Fruit fly (Drosophila melanogaster) whole organism: ENCODE data around the gene CG6287.

Experiments used
- CG8478 ChIP-seq: fragments of >200 bp; optimal IDR thresholded peaks from 2 replicates; lab custom pipeline; 2018; ENCODE audit warnings: inconsistent platforms
- Dll ChIP-seq: fragments of >200 bp; optimal IDR thresholded peaks from 2 replicates; lab custom pipeline; 2017
- EcR ChIP-seq, 2 experiments: fragments of >200 bp; optimal IDR thresholded peaks; 2 replicates each; lab custom pipeline; 2017; ENCODE audit warnings: missing biosample characterization in 2 of 2, missing genetic modification characterization in 2 of 2, missing genetic modification reagents in 2 of 2
- pan ChIP-seq: fragments of >200 bp; optimal IDR thresholded peaks from 2 replicates; lab custom pipeline; 2017
- psq ChIP-seq: fragments of >200 bp; optimal IDR thresholded peaks from 2 replicates; lab custom pipeline; 2017
- usp ChIP-seq: fragments of >200 bp; optimal IDR thresholded peaks from 2 replicates; lab custom pipeline; 2017; ENCODE audit warnings: missing biosample characterization, missing genetic modification characterization, mixed read lengths

The CG6287 gene

dm6 chr2L:11155166-11155958 is at the start of gene CG6287:
CG6287 (minus strand) TSS chr2L:11155721.
- TF ChIP-seq Dll (lab: Kevin White, UChicago), result peak; percentile 97
- TF ChIP-seq EcR (GFP tag; optimal IDR thresholded peaks at IDR 0.05; lab: Kevin White, UChicago), result peak; percentile 89 to 96
- TF ChIP-seq pan (lab: Kevin White, UChicago), result peak; percentile 46
- TF ChIP-seq psq (lab: Kevin White, UChicago), result no peak
- no peak for TF ChIP-seq usp

- TF ChIP-seq Dll (lab: Kevin White, UChicago), result no peak
- TF ChIP-seq pan (lab: Kevin White, UChicago), result no peak
- no peak for TF ChIP-seq usp
- no peak for TF ChIP-seq CG8478 (lab: Kevin White, UChicago)
- no peak for TF ChIP-seq EcR (GFP tag; optimal IDR thresholded peaks at IDR 0.05; lab: Kevin White, UChicago)
- no peak for TF ChIP-seq psq (lab: Kevin White, UChicago)
Observed at dm6 chr2L:11203494-11204010, 48.0 kb upstream of the CG6287 start, which contains the start of gene Ca-beta. Ca-beta (minus strand) TSS chr2L:11203544.

- TF ChIP-seq CG8478 (lab: Kevin White, UChicago) (no peak), psq (lab: Kevin White, UChicago) (no peak), Dll (lab: Kevin White, UChicago) (no peak), EcR (GFP tag; optimal IDR thresholded peaks at IDR 0.05; lab: Kevin White, UChicago) (no peak), usp (no peak), pan (lab: Kevin White, UChicago) (no peak)
Observed at dm6 chr2L:11200734-11201133, 45.2 kb upstream of the CG6287 start.

dm6 chr2L:11199068-11199467 is 43.5 kb upstream of the CG6287 start:
- TF ChIP-seq EcR (GFP tag; optimal IDR thresholded peaks at IDR 0.05; lab: Kevin White, UChicago) (no peak), Dll (lab: Kevin White, UChicago) (no peak), pan (lab: Kevin White, UChicago) (no peak), usp (no peak), CG8478 (lab: Kevin White, UChicago) (no peak), psq (lab: Kevin White, UChicago) (no peak)

- no peak for TF ChIP-seq pan (lab: Kevin White, UChicago)
- TF ChIP-seq Dll (lab: Kevin White, UChicago), result no peak
- no peak for TF ChIP-seq psq (lab: Kevin White, UChicago)
- no peak for TF ChIP-seq EcR (GFP tag; optimal IDR thresholded peaks at IDR 0.05; lab: Kevin White, UChicago)
- TF ChIP-seq usp, result no peak
- no peak for TF ChIP-seq CG8478 (lab: Kevin White, UChicago)
Observed at dm6 chr2L:11196781-11197180, 41.3 kb upstream of the CG6287 start.

dm6 chr2L:11196219-11196618 is 40.7 kb upstream of the CG6287 start:
- TF ChIP-seq pan (lab: Kevin White, UChicago) (no peak), usp (no peak), Dll (lab: Kevin White, UChicago) (no peak), CG8478 (lab: Kevin White, UChicago) (no peak), psq (lab: Kevin White, UChicago) (no peak), EcR (GFP tag; optimal IDR thresholded peaks at IDR 0.05; lab: Kevin White, UChicago) (no peak)

dm6 chr2L:11192691-11193090 is 37.2 kb upstream of the CG6287 start:
- TF ChIP-seq psq (lab: Kevin White, UChicago) (no peak), pan (lab: Kevin White, UChicago) (no peak), EcR (GFP tag; optimal IDR thresholded peaks at IDR 0.05; lab: Kevin White, UChicago) (no peak), Dll (lab: Kevin White, UChicago) (no peak), CG8478 (lab: Kevin White, UChicago) (no peak), usp (no peak)

DNA sequence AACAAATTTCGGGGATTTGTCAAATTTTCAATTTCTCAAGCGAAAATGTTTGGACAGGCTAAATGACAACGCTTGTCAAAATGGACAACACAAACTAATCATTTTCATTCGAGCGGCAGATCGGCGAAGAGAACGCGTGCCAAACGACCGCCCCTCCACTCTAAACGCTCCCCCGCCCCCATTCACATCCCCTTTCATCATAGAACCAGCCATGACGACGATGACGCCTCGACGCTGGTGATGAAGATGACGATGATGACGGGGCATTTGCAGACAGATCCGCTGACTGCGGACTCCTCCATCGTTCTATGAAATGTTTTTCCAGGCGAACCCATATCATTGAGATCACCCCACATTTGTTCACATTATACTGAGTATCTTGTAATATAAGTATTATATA is 34.6 kb upstream of the CG6287 start:
- TF ChIP-seq EcR (GFP tag; optimal IDR thresholded peaks at IDR 0.05; lab: Kevin White, UChicago) (no peak), Dll (lab: Kevin White, UChicago) (no peak), pan (lab: Kevin White, UChicago) (no peak), CG8478 (lab: Kevin White, UChicago) (no peak), psq (lab: Kevin White, UChicago) (no peak), usp (no peak)

DNA sequence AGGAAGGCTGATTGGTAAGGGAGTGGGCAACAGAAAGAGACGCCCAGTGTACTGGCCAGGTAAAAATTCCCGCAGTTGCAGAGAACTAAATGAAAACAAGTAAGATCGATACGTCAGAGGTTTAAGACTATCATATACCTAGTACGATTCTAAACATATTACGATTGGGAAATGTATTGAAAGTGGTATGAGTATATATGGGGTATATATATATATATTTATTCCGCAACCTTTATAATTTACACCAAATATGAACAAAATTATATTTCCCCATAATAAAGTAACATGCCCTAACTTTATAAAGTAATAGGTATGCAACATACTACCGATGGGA is 33.6 kb upstream of the CG6287 start:
- TF ChIP-seq EcR (GFP tag; optimal IDR thresholded peaks at IDR 0.05; lab: Kevin White, UChicago) (no peak), pan (lab: Kevin White, UChicago) (peak; percentile 71)

DNA sequence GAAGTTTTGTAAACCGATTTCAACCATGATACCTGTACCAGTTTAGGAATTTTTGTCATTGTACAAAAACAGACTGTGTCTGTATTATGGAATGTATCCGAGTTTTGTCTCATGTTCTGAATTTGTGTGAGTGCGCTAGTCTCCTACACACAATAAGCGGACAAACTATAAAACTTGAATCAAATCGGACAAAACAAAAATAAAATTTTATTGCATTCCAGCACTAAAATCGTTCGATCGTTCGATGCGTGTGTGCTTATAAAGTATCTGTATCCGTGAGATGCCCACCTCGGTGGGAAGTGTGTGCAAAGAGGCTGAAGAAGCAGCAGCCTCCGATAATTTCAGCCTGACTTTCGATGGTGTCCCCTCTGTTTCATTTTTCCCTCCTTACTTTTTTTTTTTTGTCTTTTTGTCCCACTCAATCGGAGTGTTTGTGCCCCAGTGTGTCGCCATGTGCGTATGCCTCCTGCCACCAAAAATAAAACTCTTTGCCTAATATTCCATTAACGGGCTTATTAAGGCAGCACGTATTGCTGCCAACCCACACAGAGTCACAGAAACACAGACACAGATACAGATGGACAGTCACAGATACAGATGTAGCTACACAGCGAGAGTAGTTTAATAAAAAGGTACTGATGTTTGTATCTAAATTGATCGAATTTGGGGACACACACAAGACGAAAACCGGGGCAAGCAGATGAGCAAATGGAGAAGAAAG is 33.0 kb upstream of the CG6287 start:
- TF ChIP-seq psq (lab: Kevin White, UChicago) (no peak), CG8478 (lab: Kevin White, UChicago) (no peak), EcR (GFP tag; optimal IDR thresholded peaks at IDR 0.05; lab: Kevin White, UChicago) (no peak), pan (lab: Kevin White, UChicago) (no peak), usp (no peak), Dll (lab: Kevin White, UChicago) (no peak)

DNA sequence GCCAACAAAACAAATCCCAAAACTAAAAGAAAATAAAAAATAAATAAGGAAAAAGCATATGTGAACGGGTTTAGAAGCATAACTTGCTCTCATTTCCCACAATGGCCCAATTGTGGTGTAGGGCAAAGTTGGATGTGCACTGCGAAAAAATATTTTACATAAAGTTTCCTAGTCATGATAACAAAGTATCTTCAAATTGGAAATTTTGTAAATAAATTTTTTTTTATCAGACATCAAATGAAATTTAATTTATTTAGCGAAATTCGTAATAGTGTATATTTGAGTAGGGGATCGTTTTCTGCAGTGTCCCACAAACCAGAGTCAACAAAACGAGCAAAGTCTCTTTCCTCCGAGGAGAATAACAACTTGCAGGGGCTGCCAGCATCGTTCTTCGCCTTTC is 28.6 kb upstream of the CG6287 start:
- TF ChIP-seq psq (lab: Kevin White, UChicago), result no peak
- no peak for TF ChIP-seq Dll (lab: Kevin White, UChicago)
- no peak for TF ChIP-seq usp
- TF ChIP-seq pan (lab: Kevin White, UChicago), result no peak
- TF ChIP-seq CG8478 (lab: Kevin White, UChicago), result no peak
- no peak for TF ChIP-seq EcR (GFP tag; optimal IDR thresholded peaks at IDR 0.05; lab: Kevin White, UChicago)
